Fruit fly (Drosophila melanogaster): ENCODE results near the gene sas.

dm6 chr3R:7199849-7200248 lies 37.2 kb downstream of the sas start:
- no peak for TF ChIP-seq svp (GFP tag)
- TF ChIP-seq OdsH (GFP tag; optimal IDR thresholded peaks at IDR 0.05), result no peak
- TF ChIP-seq acj6 (GFP tag; optimal IDR thresholded peaks at IDR 0.05), result no peak
- no peak for TF ChIP-seq Eip75B (GFP tag; optimal IDR thresholded peaks at IDR 0.05)
- no peak for TF ChIP-seq Eip93F (GFP tag; optimal IDR thresholded peaks at IDR 0.05)
- TF ChIP-seq CG11294 (GFP tag; IDR thresholded peaks at IDR 0.05), result no peak
- TF ChIP-seq CG3032 (tag; optimal IDR thresholded peaks at IDR 0.05), result no peak
- TF ChIP-seq Sox102F (GFP tag; optimal IDR thresholded peaks at IDR 0.05), result no peak
- TF ChIP-seq CG9139 (GFP tag; optimal IDR thresholded peaks at IDR 0.05), result no peak
